Fruit fly (Drosophila melanogaster) whole organism, embryonic: Measurements from ENCODE around the gene CG16753.

ENCODE experiments used
- B-H1 ChIP-seq: fragments of 200-800 bp; sonication (Bioruptor generic); IDR thresholded peaks from 3 replicates; pipeline ENCODE4 v1.3.6; 2022; ENCODE audit warnings: missing biosample characterization, missing genetic modification characterization
- Blimp-1 ChIP-seq: fragments of 200-800 bp; sonication (Bioruptor generic); optimal IDR thresholded peaks from 3 replicates; lab custom pipeline; 2018; ENCODE audit warnings: missing biosample characterization, missing genetic modification characterization, mild to moderate bottlenecking, moderate library complexity, missing genetic modification reagents
- BtbVII ChIP-seq: fragments of 200-800 bp; sonication (Bioruptor generic); optimal IDR thresholded peaks from 3 replicates; lab custom pipeline; 2017; ENCODE audit warnings: missing biosample characterization, mild to moderate bottlenecking, missing genetic modification characterization
- CG10147 ChIP-seq: fragments of 200-800 bp; sonication (Bioruptor generic); optimal IDR thresholded peaks from 2 replicates; lab custom pipeline; 2019; ENCODE audit warnings: missing biosample characterization, mild to moderate bottlenecking, missing genetic modification characterization, moderate library complexity
- CG1024 ChIP-seq: fragments of 200-800 bp; sonication (Bioruptor generic); IDR thresholded peaks from 2 replicates; pipeline ENCODE4 v1.3.6; 2022; ENCODE audit warnings: missing biosample characterization, missing genetic modification characterization
- CG10654 ChIP-seq: fragments of 200-800 bp; sonication (Bioruptor generic); optimal IDR thresholded peaks from 2 replicates; lab custom pipeline; 2016; ENCODE audit warnings: missing biosample characterization, missing genetic modification characterization
- CG11398 ChIP-seq: fragments of 200-800 bp; sonication (Bioruptor generic); optimal IDR thresholded peaks from 2 replicates; lab custom pipeline; 2016; ENCODE audit warnings: missing biosample characterization, missing genetic modification characterization
- CG15269 ChIP-seq: fragments of 200-800 bp; sonication (Bioruptor generic); optimal IDR thresholded peaks from 2 replicates; lab custom pipeline; 2018; ENCODE audit warnings: missing biosample characterization, mild to moderate bottlenecking, missing genetic modification characterization, moderate library complexity
- CG1529 ChIP-seq: fragments of 200-800 bp; sonication (Bioruptor generic); optimal IDR thresholded peaks from 3 replicates; lab custom pipeline; 2018; ENCODE audit warnings: missing biosample characterization, missing genetic modification characterization
- CG1602 ChIP-seq: fragments of 200-800 bp; sonication (Bioruptor generic); optimal IDR thresholded peaks from 3 replicates; lab custom pipeline; 2016; ENCODE audit warnings: missing biosample characterization, missing genetic modification characterization
- CG17361 ChIP-seq: fragments of 200-800 bp; sonication (Bioruptor generic); IDR thresholded peaks from 3 replicates; pipeline ENCODE4 v1.3.6; 2022; ENCODE audit warnings: missing biosample characterization, missing genetic modification characterization
- CG17385 ChIP-seq: fragments of 200-800 bp; sonication (Bioruptor generic); optimal IDR thresholded peaks from 3 replicates; lab custom pipeline; 2018; ENCODE audit warnings: missing biosample characterization, mild to moderate bottlenecking, missing genetic modification characterization
- CG17829 ChIP-seq: fragments of 200-800 bp; optimal IDR thresholded peaks from 2 replicates; lab custom pipeline; 2019; ENCODE audit warnings: missing biosample characterization, mild to moderate bottlenecking, missing genetic modification characterization, moderate library complexity
- CG2199 ChIP-seq: fragments of 200-800 bp; sonication (Bioruptor generic); IDR thresholded peaks from 3 replicates; pipeline ENCODE4 v1.3.6; 2022; ENCODE audit warnings: missing biosample characterization, missing genetic modification characterization
- CG2712 ChIP-seq: fragments of 200-800 bp; optimal IDR thresholded peaks from 3 replicates; lab custom pipeline; 2019; ENCODE audit warnings: missing biosample characterization, mild to moderate bottlenecking, missing genetic modification characterization, moderate library complexity
- CG3838 ChIP-seq: fragments of 200-800 bp; sonication (Bioruptor generic); optimal IDR thresholded peaks from 3 replicates; lab custom pipeline; 2016; ENCODE audit warnings: missing biosample characterization, missing genetic modification characterization
- CG4424 ChIP-seq: fragments of 200-800 bp; sonication (Bioruptor generic); optimal IDR thresholded peaks from 3 replicates; lab custom pipeline; 2016; ENCODE audit warnings: missing biosample characterization, missing genetic modification characterization
- CG8388 ChIP-seq: fragments of 200-800 bp; sonication (Bioruptor generic); optimal IDR thresholded peaks from 2 replicates; lab custom pipeline; 2019; ENCODE audit warnings: missing biosample characterization, mild to moderate bottlenecking, missing genetic modification characterization, moderate library complexity
- CG8924 ChIP-seq: fragments of 200-800 bp; optimal IDR thresholded peaks from 3 replicates; lab custom pipeline; 2019; ENCODE audit warnings: missing biosample characterization, mild to moderate bottlenecking, missing genetic modification characterization, moderate library complexity
- CG9727 ChIP-seq: fragments of 200-800 bp; sonication (Bioruptor generic); optimal IDR thresholded peaks from 3 replicates; lab custom pipeline; 2017; ENCODE audit warnings: missing biosample characterization, mild to moderate bottlenecking, missing genetic modification characterization
- Camta ChIP-seq: fragments of 200-800 bp; sonication (Bioruptor generic); optimal IDR thresholded peaks from 2 replicates; lab custom pipeline; 2016; ENCODE audit warnings: missing biosample characterization, missing genetic modification characterization
- D19A ChIP-seq: fragments of 200-800 bp; optimal IDR thresholded peaks from 3 replicates; lab custom pipeline; 2019; ENCODE audit warnings: missing biosample characterization, mild to moderate bottlenecking, missing genetic modification characterization, moderate library complexity
- E2f1 ChIP-seq: fragments of 200-800 bp; sonication (Bioruptor generic); IDR thresholded peaks from 2 replicates; pipeline ENCODE4 v1.3.6; 2022; ENCODE audit warnings: missing biosample characterization, missing genetic modification characterization
- HLH4C ChIP-seq: fragments of 200-800 bp; sonication (Bioruptor generic); IDR thresholded peaks from 3 replicates; pipeline ENCODE4 v1.3.6; 2022; ENCODE audit warnings: missing biosample characterization, missing genetic modification characterization; ENCODE audit not compliant: partially characterized antibody
- Hand ChIP-seq: fragments of 200-800 bp; sonication (Bioruptor generic); optimal IDR thresholded peaks from 2 replicates; lab custom pipeline; 2017; ENCODE audit warnings: mild to moderate bottlenecking, missing biosample characterization, missing genetic modification reagents, missing genetic modification characterization
- MESR4 ChIP-seq: fragments of 200-800 bp; sonication (Bioruptor generic); optimal IDR thresholded peaks from 2 replicates; lab custom pipeline; 2018; ENCODE audit warnings: missing biosample characterization, mild to moderate bottlenecking, missing genetic modification characterization, moderate library complexity
- Sox100B ChIP-seq: fragments of 200-800 bp; sonication (Bioruptor generic); optimal IDR thresholded peaks from 3 replicates; lab custom pipeline; 2018; ENCODE audit warnings: missing biosample characterization, mild to moderate bottlenecking, missing genetic modification characterization
- Sox102F ChIP-seq: fragments of 200-800 bp; sonication (Bioruptor generic); optimal IDR thresholded peaks from 2 replicates; lab custom pipeline; 2018; ENCODE audit warnings: missing biosample characterization, mild to moderate bottlenecking, missing genetic modification characterization, moderate library complexity
- Spps ChIP-seq: fragments of 200-800 bp; sonication (Bioruptor generic); optimal IDR thresholded peaks from 2 replicates; lab custom pipeline; 2018; ENCODE audit warnings: missing biosample characterization, mild to moderate bottlenecking, missing genetic modification characterization
- Usf ChIP-seq: fragments of 200-800 bp; sonication (Bioruptor generic); optimal IDR thresholded peaks from 2 replicates; lab custom pipeline; 2017; ENCODE audit warnings: missing genotype, missing biosample characterization, missing genetic modification characterization
- az2 ChIP-seq: fragments of 200-800 bp; sonication (Bioruptor generic); optimal IDR thresholded peaks from 3 replicates; lab custom pipeline; 2016; ENCODE audit warnings: missing biosample characterization, missing genetic modification characterization
- bab2 ChIP-seq: fragments of 200-800 bp; sonication (Bioruptor generic); optimal IDR thresholded peaks from 2 replicates; lab custom pipeline; 2016; ENCODE audit warnings: missing biosample characterization, missing genetic modification characterization
- caup ChIP-seq: fragments of 200-800 bp; sonication (Bioruptor generic); optimal IDR thresholded peaks from 3 replicates; lab custom pipeline; 2017; ENCODE audit warnings: missing biosample characterization, mild to moderate bottlenecking, missing genetic modification characterization, moderate library complexity; ENCODE audit not compliant: severe bottlenecking
- emc ChIP-seq: fragments of 200-800 bp; sonication (Bioruptor generic); optimal IDR thresholded peaks from 2 replicates; lab custom pipeline; 2016; ENCODE audit warnings: missing biosample characterization, missing genetic modification characterization
- esg ChIP-seq: fragments of 200-800 bp; sonication (Bioruptor generic); conservative IDR thresholded peaks from 2 replicates; pipeline ENCODE4 v1.3.6; 2022; ENCODE audit warnings: missing biosample characterization, missing genetic modification characterization
- fd96Cb ChIP-seq: fragments of 200-800 bp; sonication (Bioruptor generic); optimal IDR thresholded peaks from 2 replicates; lab custom pipeline; 2018; ENCODE audit warnings: missing biosample characterization, mild to moderate bottlenecking, missing genetic modification characterization, moderate library complexity
- gcm ChIP-seq: fragments of 200-800 bp; sonication (Bioruptor generic); optimal IDR thresholded peaks from 2 replicates; lab custom pipeline; 2019; ENCODE audit warnings: missing biosample characterization, mild to moderate bottlenecking, missing genetic modification characterization, moderate library complexity
- gcm2 ChIP-seq: fragments of 200-800 bp; sonication (Bioruptor generic); optimal IDR thresholded peaks from 2 replicates; lab custom pipeline; 2016; ENCODE audit warnings: missing biosample characterization, missing genetic modification characterization
- hbn ChIP-seq: fragments of 200-800 bp; sonication (Bioruptor generic); IDR thresholded peaks from 2 replicates; pipeline ENCODE4 v1.3.6; 2022; ENCODE audit warnings: missing biosample characterization, missing genetic modification characterization; ENCODE audit not compliant: partially characterized antibody
- lbe ChIP-seq: fragments of 200-800 bp; sonication (Bioruptor generic); optimal IDR thresholded peaks from 2 replicates; lab custom pipeline; 2016; ENCODE audit warnings: missing biosample characterization, mild to moderate bottlenecking, missing genetic modification characterization
- mirr ChIP-seq: fragments of 200-800 bp; sonication (Bioruptor generic); optimal IDR thresholded peaks from 3 replicates; lab custom pipeline; 2018; ENCODE audit warnings: missing biosample characterization, mild to moderate bottlenecking, missing genetic modification characterization
- nerfin-1 ChIP-seq: fragments of 200-800 bp; sonication (Bioruptor generic); optimal IDR thresholded peaks from 3 replicates; lab custom pipeline; 2019; ENCODE audit warnings: missing biosample characterization, mild to moderate bottlenecking, missing genetic modification characterization, moderate library complexity
- phol ChIP-seq: fragments of 200-800 bp; sonication (Bioruptor generic); optimal IDR thresholded peaks from 3 replicates; lab custom pipeline; 2018; ENCODE audit warnings: missing biosample characterization, mild to moderate bottlenecking, missing genetic modification characterization, moderate library complexity
- pros ChIP-seq: fragments of 200-800 bp; sonication (Bioruptor generic); optimal IDR thresholded peaks from 3 replicates; lab custom pipeline; 2019; ENCODE audit warnings: missing biosample characterization, mild to moderate bottlenecking, missing genetic modification characterization, moderate library complexity
- run ChIP-seq: fragments of 200-800 bp; sonication (Bioruptor generic); optimal IDR thresholded peaks from 3 replicates; lab custom pipeline; 2018; ENCODE audit warnings: missing biosample characterization, mild to moderate bottlenecking, missing genetic modification characterization
- sc ChIP-seq, 3 experiments: fragments of >200 bp in 2 of 3; fragments of 200-800 bp in 1 of 3; sonication (Bioruptor generic) in 1 of 3; optimal IDR thresholded peaks; 2 replicates in 2 of 3; 3 replicates in 1 of 3; lab custom pipeline; 2017; ENCODE audit warnings: mild to moderate bottlenecking in 1 of 3, missing biosample characterization in 1 of 3, missing genetic modification characterization in 1 of 3, missing genetic modification reagents in 1 of 3
- slp2 ChIP-seq: fragments of 200-800 bp; sonication (Bioruptor generic); optimal IDR thresholded peaks from 2 replicates; lab custom pipeline; 2016; ENCODE audit warnings: missing biosample characterization, missing genetic modification characterization
- zf30C ChIP-seq: fragments of 200-800 bp; sonication (Bioruptor generic); optimal IDR thresholded peaks from 3 replicates; lab custom pipeline; 2018; ENCODE audit warnings: missing biosample characterization, mild to moderate bottlenecking, missing genetic modification characterization

Gene CG16753

DNA sequence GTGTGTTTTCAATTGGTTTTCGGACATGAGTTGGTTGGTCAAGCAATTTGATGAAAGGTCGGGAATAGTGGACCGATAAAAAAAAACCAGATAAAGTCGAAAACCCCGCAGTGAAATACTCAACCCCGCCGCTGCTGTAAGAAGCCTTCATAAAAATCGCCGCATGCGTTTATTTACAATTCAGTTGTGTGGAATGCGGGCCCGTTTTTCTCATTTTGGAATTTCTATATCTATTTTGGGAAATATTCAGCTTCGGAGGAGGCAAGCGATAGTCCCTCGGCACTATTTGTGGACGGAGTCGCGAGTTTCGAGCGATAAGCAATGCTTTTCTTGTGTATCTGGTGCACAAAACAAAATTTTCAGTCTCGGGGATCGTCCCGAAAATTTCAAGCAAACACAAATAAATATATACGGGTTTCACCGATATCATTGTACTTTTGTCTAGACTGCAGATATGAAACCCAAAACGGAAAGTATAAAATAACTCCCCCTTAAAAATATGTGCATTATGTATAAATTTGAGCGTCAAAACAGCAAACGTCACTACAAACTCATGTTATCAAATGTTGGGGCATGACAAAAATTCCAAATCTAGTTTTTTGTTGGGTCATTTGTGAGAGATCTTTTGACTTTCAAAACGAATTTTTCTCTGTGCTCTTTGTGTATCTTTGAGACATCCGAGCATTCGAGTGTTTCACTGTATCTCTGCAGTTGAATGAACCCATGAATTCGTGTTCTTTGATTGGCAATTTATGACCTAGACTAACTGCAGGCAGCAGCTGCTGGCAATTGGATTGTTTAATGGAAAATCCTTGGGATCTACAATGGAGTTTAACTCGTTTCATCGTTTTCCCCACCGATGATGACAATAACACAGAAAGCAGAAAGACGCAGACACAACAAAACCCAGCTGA is 4.3 kb downstream of the CG16753 start (continued):
- peak; percentile 37 for TF ChIP-seq Blimp-1 (GFP tag; lab: Kevin White, UChicago)
- peak; percentile 97 for TF ChIP-seq CG2199 (GFP tag; lab: Robert Waterston, UW)
- no peak for TF ChIP-seq hbn (GFP tag; lab: Robert Waterston, UW)
- peak; percentile 16 for TF ChIP-seq CG4424 (GFP tag; lab: Kevin White, UChicago)
- TF ChIP-seq pros (GFP tag; lab: Kevin White, UChicago), result peak; percentile 44
- TF ChIP-seq gcm2 (GFP tag; lab: Kevin White, UChicago), result no peak
- peak; percentile 36 for TF ChIP-seq D19A
- peak; percentile 46 for TF ChIP-seq CG1529 (GFP tag; lab: Kevin White, UChicago)
- TF ChIP-seq E2f1 (GFP tag; lab: Robert Waterston, UW), result no peak
- peak; percentile 53 for TF ChIP-seq phol (tag; lab: Kevin White, UChicago)
- no peak for TF ChIP-seq emc (GFP tag; lab: Kevin White, UChicago)
- TF ChIP-seq esg, result no peak
- TF ChIP-seq caup (GFP tag; lab: Kevin White, UChicago), result no peak
- TF ChIP-seq B-H1 (GFP tag; lab: Robert Waterston, UW), result no peak
- TF ChIP-seq CG8924 (tag; lab: Kevin White, UChicago), result peak; percentile 35
- no peak for TF ChIP-seq Camta (GFP tag; lab: Kevin White, UChicago)
- peak; percentile 1 for TF ChIP-seq BtbVII
- TF ChIP-seq run (tag; lab: Kevin White, UChicago), result no peak
- TF ChIP-seq gcm, result peak; percentile 81
- no peak for TF ChIP-seq mirr (GFP tag; lab: Kevin White, UChicago)
- TF ChIP-seq CG11398 (GFP tag; lab: Kevin White, UChicago), result no peak
- TF ChIP-seq CG1602, result no peak
- peak; percentile 29 for TF ChIP-seq CG8388 (GFP tag; lab: Kevin White, UChicago)
- TF ChIP-seq CG10654 (GFP tag; lab: Kevin White, UChicago), result no peak
- peak; percentile 70; the same call in 2 of the 3 replicates for TF ChIP-seq CG17361 (GFP tag; lab: Robert Waterston, UW)
- TF ChIP-seq CG1024 (GFP tag; lab: Robert Waterston, UW), result no peak
- no peak for TF ChIP-seq CG3838 (GFP tag; lab: Kevin White, UChicago)
- TF ChIP-seq CG2712 (tag; lab: Kevin White, UChicago), result peak; percentile 62
- no peak for TF ChIP-seq Hand
- peak; percentile 22 for TF ChIP-seq Spps
- no peak for TF ChIP-seq CG10147 (GFP tag; lab: Kevin White, UChicago)
- no peak for TF ChIP-seq Sox102F (GFP tag; lab: Kevin White, UChicago)
- TF ChIP-seq fd96Cb (tag; lab: Kevin White, UChicago), result peak; percentile 13
- peak; percentile 62 for TF ChIP-seq Sox100B
- peak; percentile 9 for TF ChIP-seq slp2 (GFP tag; lab: Kevin White, UChicago)
- peak; percentile 87 for TF ChIP-seq zf30C (GFP tag; lab: Kevin White, UChicago)
- peak; percentile 47 for TF ChIP-seq CG15269
- peak; percentile 43 for TF ChIP-seq nerfin-1 (tag; lab: Kevin White, UChicago)
- TF ChIP-seq Usf (GFP tag; lab: Kevin White, UChicago), result no peak
- TF ChIP-seq bab2, result peak; percentile 42
- TF ChIP-seq CG17829 (tag; lab: Kevin White, UChicago), result peak; percentile 45
- TF ChIP-seq sc (optimal IDR thresholded peaks at IDR 0.05; lab: Kevin White, UChicago), result no peak
- TF ChIP-seq sc (GFP tag; optimal IDR thresholded peaks at IDR 0.05; lab: Kevin White, UChicago), result no peak
- TF ChIP-seq HLH4C (GFP tag; lab: Robert Waterston, UW), result no peak
- no peak for TF ChIP-seq MESR4 (GFP tag; lab: Kevin White, UChicago)
- TF ChIP-seq az2 (GFP tag; lab: Kevin White, UChicago), result no peak
- TF ChIP-seq lbe (GFP tag; lab: Kevin White, UChicago), result no peak
- no peak for TF ChIP-seq CG17385
- peak; percentile 24 for TF ChIP-seq CG9727 (GFP tag; lab: Kevin White, UChicago)
